Worm (Caenorhabditis elegans) whole organism, L3 larva: ENCODE measurements around the gene R02D5.7.
"Not testable (repeated sequence)": the region's sequence is repeated elsewhere in the genome, so short reads cannot be mapped to it uniquely, and the experiment has no call there.

Source experiments
- nhr-11 ChIP-seq: fragments of 150-350 bp; optimal IDR thresholded peaks from 2 replicates; lab custom pipeline; 2014; ENCODE audit warnings: missing biosample characterization, missing genetic modification characterization
- nhr-28 ChIP-seq: fragments of 150-350 bp; optimal IDR thresholded peaks from 2 replicates; lab custom pipeline; 2014; ENCODE audit warnings: missing biosample characterization, missing genetic modification characterization
- pha-4 ChIP-seq: fragments of 150-350 bp; optimal IDR thresholded peaks from 2 replicates; lab custom pipeline; 2014; ENCODE audit warnings: missing biosample characterization, missing genetic modification reagents, missing genetic modification characterization
- skn-1 ChIP-seq: fragments of 150-350 bp; optimal IDR thresholded peaks from 2 replicates; lab custom pipeline; 2014; ENCODE audit warnings: missing biosample characterization, missing genetic modification characterization
- snpc-4 ChIP-seq: fragments of 150-350 bp; optimal IDR thresholded peaks from 2 replicates; lab custom pipeline; 2014; ENCODE audit warnings: missing biosample characterization, missing genetic modification characterization
- ztf-4 ChIP-seq: fragments of 150-350 bp; optimal IDR thresholded peaks from 2 replicates; lab custom pipeline; 2014; ENCODE audit warnings: missing biosample characterization, missing genetic modification characterization

ce11 chrV:14463087-14463486 lies 18.2 kb downstream of the R02D5.7 start, which contains the start of gene F08H9.3:
- not testable (repeated sequence) for TF ChIP-seq nhr-28 (tag; lab: Kevin White, UChicago); nhr-11; pha-4 (tag; lab: Kevin White, UChicago); skn-1 (tag; lab: Kevin White, UChicago); ztf-4
- peak; percentile 87 for TF ChIP-seq snpc-4 (tag; lab: Kevin White, UChicago)
